Worm (Caenorhabditis elegans): ENCODE results near the gene irld-7.

DNA sequence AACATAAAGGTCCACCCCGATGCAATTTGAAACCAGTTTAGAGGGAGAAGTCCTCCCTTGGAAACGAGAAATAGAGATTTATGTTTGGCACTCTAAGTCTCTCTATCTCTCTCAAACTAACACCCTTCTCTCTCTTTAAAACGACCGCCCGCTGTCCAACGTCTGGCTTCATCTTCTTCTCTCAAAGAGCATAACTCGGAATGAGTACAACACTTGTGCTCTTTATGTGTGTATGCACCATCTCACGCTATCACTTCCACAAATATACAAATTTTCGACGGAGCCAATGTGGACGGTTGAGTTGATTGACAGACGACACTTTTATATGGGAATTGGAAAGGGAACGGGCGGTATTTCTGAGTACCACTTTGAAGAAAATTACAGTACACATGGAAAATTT lies 15.8 kb upstream of the irld-7 start:
- TF ChIP-seq elt-1 (tag; optimal IDR thresholded peaks at IDR 0.05; ENCODE audit: borderline replicate concordance, insufficient read depth) (no peak), ztf-11 (tag; optimal IDR thresholded peaks at IDR 0.05) (no peak)
